Fruit fly (Drosophila melanogaster) whole organism, embryonic: ENCODE data around the gene CG7912.

ENCODE experiments used
- Abd-B ChIP-seq: fragments of 200-800 bp; sonication (Bioruptor generic); optimal IDR thresholded peaks from 2 replicates; lab custom pipeline; 2018; ENCODE audit warnings: missing biosample characterization, mild to moderate bottlenecking, missing genetic modification characterization, moderate library complexity
- BEAF-32 ChIP-seq: fragments of 200-800 bp; sonication (Bioruptor generic); optimal IDR thresholded peaks from 3 replicates; lab custom pipeline; 2017; ENCODE audit warnings: missing biosample characterization, missing genetic modification characterization, mild to moderate bottlenecking, moderate library complexity, missing genetic modification reagents
- Bdp1 ChIP-seq: fragments of 200-800 bp; sonication (Bioruptor generic); optimal IDR thresholded peaks from 3 replicates; lab custom pipeline; 2016; ENCODE audit warnings: missing biosample characterization, missing genetic modification characterization
- CG10462 ChIP-seq: fragments of 200-800 bp; sonication (Bioruptor generic); optimal IDR thresholded peaks from 2 replicates; lab custom pipeline; 2016; ENCODE audit warnings: missing biosample characterization, missing genetic modification characterization
- CG10543 ChIP-seq: fragments of 200-800 bp; sonication (Bioruptor generic); optimal IDR thresholded peaks from 3 replicates; lab custom pipeline; 2017; ENCODE audit warnings: missing biosample characterization, mild to moderate bottlenecking, missing genetic modification characterization, moderate library complexity
- CG11247 ChIP-seq: fragments of 200-800 bp; sonication (Bioruptor generic); IDR thresholded peaks from 2 replicates; pipeline ENCODE4 v1.3.6; 2022; ENCODE audit warnings: missing biosample characterization, missing genetic modification characterization
- CG12391 ChIP-seq: fragments of 200-800 bp; sonication (Bioruptor generic); optimal IDR thresholded peaks from 3 replicates; lab custom pipeline; 2018; ENCODE audit warnings: missing biosample characterization, mild to moderate bottlenecking, missing genetic modification characterization, moderate library complexity
- CG12942 ChIP-seq: fragments of 200-800 bp; sonication (Bioruptor generic); optimal IDR thresholded peaks from 3 replicates; lab custom pipeline; 2016; ENCODE audit warnings: missing biosample characterization, missing genetic modification characterization
- CG13775 ChIP-seq: fragments of 200-800 bp; sonication (Bioruptor generic); optimal IDR thresholded peaks from 3 replicates; lab custom pipeline; 2017; ENCODE audit warnings: missing biosample characterization, mild to moderate bottlenecking, missing genetic modification characterization
- CG14014 ChIP-seq: fragments of 200-800 bp; sonication (Bioruptor generic); IDR thresholded peaks from 2 replicates; pipeline ENCODE4 v1.3.6; 2022; ENCODE audit warnings: missing biosample characterization, missing genetic modification characterization
- CG14441 ChIP-seq: fragments of 200-800 bp; sonication (Bioruptor generic); IDR thresholded peaks from 2 replicates; pipeline ENCODE4 v1.3.6; 2022; ENCODE audit warnings: missing biosample characterization, missing genetic modification characterization
- CG16813 ChIP-seq: fragments of 200-800 bp; sonication (Bioruptor generic); IDR thresholded peaks from 3 replicates; pipeline ENCODE4 v1.3.6; 2022; ENCODE audit warnings: missing biosample characterization, missing genetic modification characterization; ENCODE audit not compliant: partially characterized antibody
- CG16815 ChIP-seq: fragments of 200-800 bp; sonication (Bioruptor generic); optimal IDR thresholded peaks from 3 replicates; lab custom pipeline; 2017; ENCODE audit warnings: missing biosample characterization, mild to moderate bottlenecking, missing genetic modification characterization
- CG17328 ChIP-seq: fragments of 200-800 bp; sonication (Bioruptor generic); IDR thresholded peaks from 2 replicates; pipeline ENCODE4 v1.3.6; 2022; ENCODE audit warnings: missing biosample characterization, missing genetic modification characterization
- CG2129 ChIP-seq: fragments of 200-800 bp; sonication (Bioruptor generic); IDR thresholded peaks from 2 replicates; pipeline ENCODE4 v1.3.6; 2022; ENCODE audit warnings: missing biosample characterization, missing genetic modification characterization; ENCODE audit not compliant: partially characterized antibody
- CG3163 ChIP-seq: fragments of 200-800 bp; sonication (Bioruptor generic); optimal IDR thresholded peaks from 3 replicates; lab custom pipeline; 2016; ENCODE audit warnings: missing biosample characterization, missing genetic modification characterization
- CG32767 ChIP-seq: fragments of 200-800 bp; sonication (Bioruptor generic); IDR thresholded peaks from 2 replicates; pipeline ENCODE4 v1.3.6; 2022; ENCODE audit warnings: missing biosample characterization, missing genetic modification characterization
- CG43689 ChIP-seq: fragments of 200-800 bp; sonication (Bioruptor generic); IDR thresholded peaks from 2 replicates; pipeline ENCODE4 v1.3.6; 2022; ENCODE audit warnings: missing biosample characterization, missing genetic modification characterization
- CG6689 ChIP-seq: fragments of 200-800 bp; sonication (Bioruptor generic); IDR thresholded peaks from 2 replicates; pipeline ENCODE4 v1.3.6; 2022; ENCODE audit warnings: missing biosample characterization, missing genetic modification characterization
- CG7271 ChIP-seq: fragments of 200-800 bp; sonication (Bioruptor generic); optimal IDR thresholded peaks from 2 replicates; lab custom pipeline; 2018; ENCODE audit warnings: missing biosample characterization, mild to moderate bottlenecking, missing genetic modification characterization, moderate library complexity
- CG8359 ChIP-seq: fragments of 200-800 bp; sonication (Bioruptor generic); optimal IDR thresholded peaks from 2 replicates; lab custom pipeline; 2017; ENCODE audit warnings: missing biosample characterization, mild to moderate bottlenecking, missing genetic modification characterization, borderline replicate concordance
- Chrac-16 ChIP-seq: fragments of 200-800 bp; sonication (Bioruptor generic); optimal IDR thresholded peaks from 3 replicates; lab custom pipeline; 2016; ENCODE audit warnings: missing biosample characterization, missing genetic modification characterization
- Ets65A ChIP-seq: fragments of 200-800 bp; sonication (Bioruptor generic); peaks from one replicate; lab custom pipeline; 2016; ENCODE audit warnings: missing biosample characterization, missing genetic modification characterization
- Med ChIP-seq: fragments of 200-800 bp; sonication (Bioruptor generic); peaks from one replicate; lab custom pipeline; 2016; ENCODE audit warnings: missing biosample characterization, missing genetic modification characterization, mild to moderate bottlenecking, inconsistent platforms, moderate library complexity
- Oli ChIP-seq: fragments of 200-800 bp; sonication (Bioruptor generic); optimal IDR thresholded peaks from 2 replicates; lab custom pipeline; 2018; ENCODE audit warnings: missing biosample characterization, mild to moderate bottlenecking, missing genetic modification characterization, moderate library complexity
- Opbp ChIP-seq: fragments of 200-800 bp; sonication (Bioruptor generic); IDR thresholded peaks from 3 replicates; pipeline ENCODE4 v1.3.6; 2022; ENCODE audit warnings: missing biosample characterization, missing genetic modification characterization; ENCODE audit not compliant: partially characterized antibody
- br ChIP-seq: fragments of >200 bp; optimal IDR thresholded peaks from 2 replicates; lab custom pipeline; 2017
- chinmo ChIP-seq: fragments of 200-800 bp; sonication (Bioruptor generic); IDR thresholded peaks from 4 replicates; pipeline ENCODE4 v1.3.6; 2022; ENCODE audit warnings: missing biosample characterization, missing genetic modification characterization; ENCODE audit not compliant: partially characterized antibody
- cwo ChIP-seq: fragments of 200-800 bp; sonication (Bioruptor generic); optimal IDR thresholded peaks from 3 replicates; lab custom pipeline; 2017; ENCODE audit warnings: missing biosample characterization, missing genetic modification characterization, mild to moderate bottlenecking, moderate library complexity, missing genetic modification reagents
- disco-r ChIP-seq: fragments of 200-800 bp; sonication (Bioruptor generic); optimal IDR thresholded peaks from 2 replicates; lab custom pipeline; 2016; ENCODE audit warnings: missing biosample characterization, missing genetic modification characterization
- esg ChIP-seq: fragments of 200-800 bp; sonication (Bioruptor generic); conservative IDR thresholded peaks from 2 replicates; pipeline ENCODE4 v1.3.6; 2022; ENCODE audit warnings: missing biosample characterization, missing genetic modification characterization
- ewg ChIP-seq: fragments of 200-800 bp; sonication (Bioruptor generic); optimal IDR thresholded peaks from 3 replicates; lab custom pipeline; 2017; ENCODE audit warnings: mild to moderate bottlenecking, missing biosample characterization, missing genetic modification reagents, missing genetic modification characterization
- fd64A ChIP-seq: fragments of 200-800 bp; sonication (Bioruptor generic); optimal IDR thresholded peaks from 3 replicates; lab custom pipeline; 2018; ENCODE audit warnings: missing biosample characterization, mild to moderate bottlenecking, missing genetic modification characterization
- fd96Cb ChIP-seq: fragments of 200-800 bp; sonication (Bioruptor generic); optimal IDR thresholded peaks from 2 replicates; lab custom pipeline; 2018; ENCODE audit warnings: missing biosample characterization, mild to moderate bottlenecking, missing genetic modification characterization, moderate library complexity
- grn ChIP-seq: fragments of 200-800 bp; sonication (Bioruptor generic); optimal IDR thresholded peaks from 3 replicates; lab custom pipeline; 2017; ENCODE audit warnings: missing biosample characterization, missing genetic modification characterization
- jing ChIP-seq: fragments of 200-800 bp; sonication (Bioruptor generic); optimal IDR thresholded peaks from 2 replicates; lab custom pipeline; 2018; ENCODE audit warnings: missing biosample characterization, mild to moderate bottlenecking, missing genetic modification characterization
- ken ChIP-seq: fragments of 200-800 bp; sonication (Bioruptor generic); IDR thresholded peaks from 3 replicates; pipeline ENCODE4 v1.3.6; 2022; ENCODE audit warnings: missing biosample characterization, missing genetic modification characterization
- lov ChIP-seq, 2 experiments: fragments of 200-800 bp in 1 of 2; fragments of >200 bp in 1 of 2; sonication (Bioruptor generic) in 1 of 2; IDR thresholded peaks in 1 of 2; optimal IDR thresholded peaks in 1 of 2; 2 replicates in 1 of 2; 3 replicates in 1 of 2; pipeline versions ENCODE4 v1.3.6 to Lab custom; 2017 to 2022; ENCODE audit warnings: missing biosample characterization in 1 of 2, missing genetic modification characterization in 1 of 2
- oc ChIP-seq: fragments of 200-800 bp; sonication (Bioruptor generic); optimal IDR thresholded peaks from 2 replicates; lab custom pipeline; 2018; ENCODE audit warnings: missing biosample characterization, mild to moderate bottlenecking, missing genetic modification characterization, moderate library complexity
- onecut ChIP-seq: fragments of 200-800 bp; sonication (Bioruptor generic); IDR thresholded peaks from 2 replicates; pipeline ENCODE4 v1.3.6; 2022; ENCODE audit warnings: missing biosample characterization, missing genetic modification characterization
- p53 ChIP-seq: fragments of 200-800 bp; sonication (Bioruptor generic); optimal IDR thresholded peaks from 2 replicates; lab custom pipeline; 2016; ENCODE audit warnings: missing biosample characterization, missing genetic modification characterization
- pho ChIP-seq: fragments of 200-800 bp; sonication (Bioruptor generic); optimal IDR thresholded peaks from 2 replicates; lab custom pipeline; 2016; ENCODE audit warnings: missing biosample characterization, missing genetic modification characterization
- pzg ChIP-seq: fragments of 200-800 bp; sonication (Bioruptor generic); optimal IDR thresholded peaks from 3 replicates; lab custom pipeline; 2018; ENCODE audit warnings: missing biosample characterization, mild to moderate bottlenecking, missing genetic modification characterization, moderate library complexity
- rib ChIP-seq: fragments of 200-800 bp; sonication (Bioruptor generic); IDR thresholded peaks from 2 replicates; pipeline ENCODE4 v1.3.6; 2022; ENCODE audit warnings: missing biosample characterization, missing genetic modification characterization
- ro ChIP-seq: fragments of 200-800 bp; sonication (Bioruptor generic); IDR thresholded peaks from 2 replicates; pipeline ENCODE4 v1.3.6; 2022; ENCODE audit warnings: missing biosample characterization, missing genetic modification characterization
- slbo ChIP-seq: fragments of 200-800 bp; sonication (Bioruptor generic); IDR thresholded peaks from 2 replicates; pipeline ENCODE4 v1.3.6; 2022; ENCODE audit warnings: missing biosample characterization, missing genetic modification characterization
- vfl ChIP-seq: fragments of 200-800 bp; sonication (Bioruptor generic); optimal IDR thresholded peaks from 2 replicates; lab custom pipeline; 2016; ENCODE audit warnings: missing biosample characterization, missing genetic modification characterization
- vnd ChIP-seq: fragments of 200-800 bp; sonication (Bioruptor generic); IDR thresholded peaks from 3 replicates; pipeline ENCODE4 v1.3.6; 2022; ENCODE audit warnings: missing biosample characterization, missing genetic modification characterization; ENCODE audit not compliant: partially characterized antibody
- vvl ChIP-seq: fragments of 200-800 bp; sonication (Bioruptor generic); IDR thresholded peaks from 2 replicates; pipeline ENCODE4 v1.3.6; 2022; ENCODE audit warnings: missing biosample characterization, missing genetic modification characterization

CG7912 gene

dm6 chr3R:30012602-30013489, 3.9 kb upstream of the CG7912 start:
- no peak for TF ChIP-seq pho (GFP tag; lab: Kevin White, UChicago)
- TF ChIP-seq fd64A (GFP tag; lab: Kevin White, UChicago), result no peak
- TF ChIP-seq CG11247 (GFP tag; lab: Robert Waterston, UW), result 0 out of 2 replicates have a peak, but pooled peaks have one; percentile 27
- TF ChIP-seq chinmo (GFP tag; lab: Robert Waterston, UW), result no peak
- no peak for TF ChIP-seq Chrac-16 (GFP tag; lab: Kevin White, UChicago)
- TF ChIP-seq vfl (GFP tag; lab: Kevin White, UChicago), result no peak
- TF ChIP-seq ken (GFP tag; lab: Robert Waterston, UW), result no peak
- TF ChIP-seq CG17328 (GFP tag; lab: Robert Waterston, UW), result no peak
- TF ChIP-seq br (lab: Kevin White, UChicago), result no peak
- no peak for TF ChIP-seq CG2129 (GFP tag; lab: Robert Waterston, UW)
- no peak for TF ChIP-seq CG43689 (GFP tag; lab: Robert Waterston, UW)
- peak; percentile 71 for TF ChIP-seq grn
- TF ChIP-seq Oli (tag; lab: Kevin White, UChicago), result no peak
- TF ChIP-seq CG7271 (tag; lab: Kevin White, UChicago), result no peak
- no peak for TF ChIP-seq ro (GFP tag; lab: Robert Waterston, UW)
- no peak for TF ChIP-seq CG12942 (GFP tag; lab: Kevin White, UChicago)
- no peak for TF ChIP-seq Opbp (GFP tag; lab: Robert Waterston, UW)
- no peak for TF ChIP-seq CG16813 (GFP tag; lab: Robert Waterston, UW)
- TF ChIP-seq cwo (GFP tag; lab: Kevin White, UChicago), result peak; percentile 95
- no peak for TF ChIP-seq Abd-B (GFP tag; lab: Kevin White, UChicago)
- no peak for TF ChIP-seq BEAF-32 (GFP tag; lab: Kevin White, UChicago)
- TF ChIP-seq CG6689 (GFP tag; lab: Robert Waterston, UW), result no peak
- no peak for TF ChIP-seq CG16815
- no peak for TF ChIP-seq vnd (GFP tag; lab: Robert Waterston, UW)
- no peak for TF ChIP-seq vvl (GFP tag; lab: Robert Waterston, UW)
- no peak for TF ChIP-seq CG12391 (tag; lab: Kevin White, UChicago)
- no peak for TF ChIP-seq fd96Cb
- TF ChIP-seq slbo (GFP tag; lab: Robert Waterston, UW), result peak; percentile 48; the same call in 1 of the 2 replicates
- TF ChIP-seq jing (GFP tag; lab: Kevin White, UChicago), result no peak
- no peak for TF ChIP-seq pzg
- TF ChIP-seq p53 (GFP tag; lab: Kevin White, UChicago), result no peak
- no peak for TF ChIP-seq oc (tag; lab: Kevin White, UChicago)
- no peak for TF ChIP-seq esg
- no peak for TF ChIP-seq lov (optimal IDR thresholded peaks at IDR 0.05; lab: Kevin White, UChicago)
- no peak for TF ChIP-seq lov (GFP tag; IDR thresholded peaks at IDR 0.05; lab: Robert Waterston, UW)
- TF ChIP-seq CG3163 (GFP tag; lab: Kevin White, UChicago), result no peak
- TF ChIP-seq CG10543 (GFP tag; lab: Kevin White, UChicago), result peak; percentile 18
- no peak for TF ChIP-seq CG10462 (GFP tag; lab: Kevin White, UChicago)
- no peak; the same call in 1 of the 2 replicates for TF ChIP-seq CG14014 (GFP tag; lab: Robert Waterston, UW)
- peak; percentile 91 for TF ChIP-seq Med (GFP tag; lab: Kevin White, UChicago)
- TF ChIP-seq CG14441 (GFP tag; lab: Robert Waterston, UW), result 0 out of 2 replicates have a peak, but pooled peaks have one; percentile 42
- peak; percentile 68; the same call in 1 of the 2 replicates for TF ChIP-seq rib (GFP tag; lab: Robert Waterston, UW)
- no peak for TF ChIP-seq Bdp1 (GFP tag; lab: Kevin White, UChicago)
- no peak for TF ChIP-seq ewg (GFP tag; lab: Kevin White, UChicago)
- no peak for TF ChIP-seq CG32767
- TF ChIP-seq onecut, result no peak
- TF ChIP-seq disco-r (GFP tag; lab: Kevin White, UChicago), result no peak
- TF ChIP-seq CG8359 (GFP tag; lab: Kevin White, UChicago), result no peak
- no peak for TF ChIP-seq CG13775 (GFP tag; lab: Kevin White, UChicago)
- TF ChIP-seq Ets65A, result no peak
